Worm (Caenorhabditis elegans) whole organism, L4 larva: ENCODE measurements around the gene F13D11.3.
A peak's percentile ranks its signal among the peaks of the same experiment; 100 is the strongest.

ENCODE experiments used
- D1046.2 ChIP-seq: fragments of 200-800 bp; sonication (Bioruptor generic); IDR thresholded peaks from 2 replicates; pipeline ENCODE4 v1.3.6; 2022; ENCODE audit warnings: missing genetic modification characterization, missing compliant biosample characterization
- F37D6.2 ChIP-seq: sonication (generic microtip); optimal IDR thresholded peaks from 2 replicates; lab custom pipeline; 2016; ENCODE audit warnings: mild to moderate bottlenecking, missing genetic modification characterization, missing compliant biosample characterization
- F44E2.7 ChIP-seq: fragments of 200-800 bp; sonication (Bioruptor generic); IDR thresholded peaks from 2 replicates; pipeline ENCODE4 v2.1.2; 2022; ENCODE audit warnings: missing genetic modification characterization, missing compliant biosample characterization
- aha-1 ChIP-seq: fragments of 150-350 bp; peaks from one replicate; lab custom pipeline; 2014; ENCODE audit warnings: missing biosample characterization, missing genetic modification characterization
- cey-2 ChIP-seq: sonication (generic microtip); optimal IDR thresholded peaks from 3 replicates; lab custom pipeline; 2017; ENCODE audit warnings: missing genetic modification characterization, mild to moderate bottlenecking, missing compliant biosample characterization, antibody characterized with exemption, borderline replicate concordance; ENCODE audit not compliant: insufficient read depth
- ctbp-1 ChIP-seq: fragments of 200-800 bp; sonication (Bioruptor generic); IDR thresholded peaks from 2 replicates; pipeline ENCODE4 v1.3.6; 2022; ENCODE audit warnings: missing genetic modification reagents, missing genetic modification characterization, missing compliant biosample characterization
- daf-16 ChIP-seq, 3 experiments: sonication (generic microtip); optimal IDR thresholded peaks; 2 replicates each; lab custom pipeline; 2016 to 2017; ENCODE audit warnings: missing genetic modification characterization in 3 of 3, missing genetic modification reagents in 3 of 3, mild to moderate bottlenecking in 2 of 3, missing compliant biosample characterization in 2 of 3, missing biosample characterization in 1 of 3, moderate library complexity in 1 of 3
- dmd-6 ChIP-seq: fragments of 200-800 bp; sonication (Bioruptor generic); IDR thresholded peaks from 2 replicates; pipeline ENCODE4 v1.3.6; 2022; ENCODE audit warnings: missing genetic modification reagents, missing genetic modification characterization, missing compliant biosample characterization
- dmd-9 ChIP-seq: fragments of 200-800 bp; sonication (Bioruptor generic); IDR thresholded peaks from 2 replicates; pipeline ENCODE4 v1.3.6; 2022; ENCODE audit warnings: missing genetic modification reagents, missing genetic modification characterization, missing compliant biosample characterization
- dpl-1 ChIP-seq: fragments of 150-350 bp; optimal IDR thresholded peaks from 2 replicates; lab custom pipeline; 2014; ENCODE audit warnings: missing biosample characterization, missing genetic modification reagents, missing genetic modification characterization
- egl-43 ChIP-seq: fragments of 200-800 bp; sonication (Bioruptor generic); IDR thresholded peaks from 2 replicates; pipeline ENCODE4 v1.3.6; 2022; ENCODE audit warnings: missing genetic modification reagents, missing genetic modification characterization, missing compliant biosample characterization
- fkh-10 ChIP-seq: fragments of 150-350 bp; optimal IDR thresholded peaks from 2 replicates; lab custom pipeline; 2014; ENCODE audit warnings: missing biosample characterization, missing genetic modification reagents, missing genetic modification characterization
- gei-8 ChIP-seq: fragments of 200-800 bp; sonication (Bioruptor generic); optimal IDR thresholded peaks from 2 replicates; lab custom pipeline; 2018; ENCODE audit warnings: mild to moderate bottlenecking, missing genetic modification characterization, missing compliant biosample characterization
- hif-1 ChIP-seq, 2 experiments: sonication (generic microtip); optimal IDR thresholded peaks; 2 replicates each; lab custom pipeline; 2016 to 2017; ENCODE audit warnings: missing compliant biosample characterization in 2 of 2, missing genetic modification characterization in 2 of 2, missing genetic modification reagents in 2 of 2, missing genotype in 2 of 2, mild to moderate bottlenecking in 1 of 2
- hlh-11 ChIP-seq: fragments of 200-800 bp; sonication (Bioruptor generic); optimal IDR thresholded peaks from 2 replicates; lab custom pipeline; 2018; ENCODE audit warnings: mild to moderate bottlenecking, missing genetic modification characterization, missing compliant biosample characterization
- hlh-30 ChIP-seq: sonication (generic microtip); optimal IDR thresholded peaks from 2 replicates; lab custom pipeline; 2017; ENCODE audit warnings: antibody characterized with exemption, mild to moderate bottlenecking, missing genetic modification characterization, missing compliant biosample characterization; ENCODE audit not compliant: insufficient read depth
- hmg-1.1 ChIP-seq: fragments of 200-800 bp; sonication (Bioruptor generic); IDR thresholded peaks from 2 replicates; pipeline ENCODE4 v1.3.6; 2022; ENCODE audit warnings: missing genetic modification reagents, missing genetic modification characterization, missing compliant biosample characterization
- jun-1 ChIP-seq: fragments of 150-350 bp; optimal IDR thresholded peaks from 2 replicates; lab custom pipeline; 2014; ENCODE audit warnings: missing biosample characterization, missing genetic modification reagents, missing genetic modification characterization
- lin-13 ChIP-seq: fragments of 150-350 bp; optimal IDR thresholded peaks from 2 replicates; lab custom pipeline; 2014; ENCODE audit warnings: missing biosample characterization, missing genetic modification reagents, missing genetic modification characterization
- lin-15B ChIP-seq: fragments of 150-350 bp; sonication (generic microtip); optimal IDR thresholded peaks from 3 replicates; lab custom pipeline; 2014; ENCODE audit warnings: missing biosample characterization, missing genetic modification characterization
- lir-3 ChIP-seq: sonication (generic microtip); optimal IDR thresholded peaks from 2 replicates; lab custom pipeline; 2016; ENCODE audit warnings: mild to moderate bottlenecking, missing genetic modification characterization, missing compliant biosample characterization
- lsy-2 ChIP-seq, 2 experiments: fragments of 150-350 bp in 1 of 2; sonication (generic microtip) in 1 of 2; optimal IDR thresholded peaks; 2 replicates each; lab custom pipeline; 2014 to 2017; ENCODE audit warnings: missing biosample characterization in 2 of 2, missing genetic modification characterization in 2 of 2
- madf-5 ChIP-seq, 2 experiments: fragments of 200-800 bp; sonication (Bioruptor generic); IDR thresholded peaks; 2 replicates each; pipeline ENCODE4 v1.3.6; 2022; ENCODE audit warnings: missing compliant biosample characterization in 2 of 2, missing genetic modification characterization in 2 of 2
- madf-9 ChIP-seq: fragments of 200-800 bp; sonication (Bioruptor generic); conservative IDR thresholded peaks from 2 replicates; pipeline ENCODE4 v1.3.6; 2022; ENCODE audit warnings: missing genetic modification reagents, missing genetic modification characterization, missing compliant biosample characterization
- mdl-1 ChIP-seq, 2 experiments: fragments of 150-350 bp in 1 of 2; sonication (generic microtip) in 1 of 2; optimal IDR thresholded peaks; 2 replicates each; lab custom pipeline; 2014 to 2017; ENCODE audit warnings: missing biosample characterization in 2 of 2, missing genetic modification characterization in 2 of 2
- mdt-29 ChIP-seq: fragments of 200-800 bp; sonication (Bioruptor generic); IDR thresholded peaks from 2 replicates; pipeline ENCODE4 v1.3.6; 2022; ENCODE audit warnings: missing genetic modification reagents, missing genetic modification characterization, missing compliant biosample characterization
- mep-1 ChIP-seq: fragments of 150-350 bp; sonication (generic microtip); optimal IDR thresholded peaks from 3 replicates; lab custom pipeline; 2014; ENCODE audit warnings: missing biosample characterization, missing genetic modification characterization
- mes-2 ChIP-seq: sonication (generic microtip); optimal IDR thresholded peaks from 2 replicates; lab custom pipeline; 2016; ENCODE audit warnings: missing genotype, mild to moderate bottlenecking, missing genetic modification characterization, missing compliant biosample characterization; ENCODE audit not compliant: poor library complexity, severe bottlenecking
- mxl-3 ChIP-seq: fragments of 200-800 bp; sonication (Bioruptor generic); optimal IDR thresholded peaks from 2 replicates; lab custom pipeline; 2018; ENCODE audit warnings: mild to moderate bottlenecking, missing genetic modification characterization, missing compliant biosample characterization
- nhr-10 ChIP-seq: fragments of 150-350 bp; optimal IDR thresholded peaks from 2 replicates; lab custom pipeline; 2014; ENCODE audit warnings: missing biosample characterization, missing genetic modification characterization
- nhr-11 ChIP-seq: fragments of 150-350 bp; optimal IDR thresholded peaks from 2 replicates; lab custom pipeline; 2014; ENCODE audit warnings: missing biosample characterization, missing genetic modification characterization
- nhr-111 ChIP-seq: fragments of 200-800 bp; sonication (Bioruptor generic); optimal IDR thresholded peaks from 2 replicates; lab custom pipeline; 2018; ENCODE audit warnings: mild to moderate bottlenecking, missing genetic modification characterization, missing compliant biosample characterization
- nhr-28 ChIP-seq: fragments of 150-350 bp; optimal IDR thresholded peaks from 2 replicates; lab custom pipeline; 2014; ENCODE audit warnings: missing biosample characterization, missing genetic modification characterization
- nhr-48 ChIP-seq: sonication (generic microtip); optimal IDR thresholded peaks from 2 replicates; lab custom pipeline; 2016; ENCODE audit warnings: mild to moderate bottlenecking, missing genetic modification characterization, missing compliant biosample characterization
- nhr-6 ChIP-seq: fragments of 150-350 bp; optimal IDR thresholded peaks from 2 replicates; lab custom pipeline; 2014; ENCODE audit warnings: missing biosample characterization, missing genetic modification characterization
- rbr-2 ChIP-seq: sonication (generic microtip); optimal IDR thresholded peaks from 2 replicates; lab custom pipeline; 2016; ENCODE audit warnings: missing genotype, missing genetic modification characterization, missing compliant biosample characterization
- set-16 ChIP-seq: fragments of 200-800 bp; sonication (Bioruptor generic); IDR thresholded peaks from 2 replicates; pipeline ENCODE4 v1.3.6; 2022; ENCODE audit warnings: missing genetic modification reagents, missing genetic modification characterization, missing compliant biosample characterization
- tra-1 ChIP-seq: fragments of 200-800 bp; sonication (Bioruptor generic); IDR thresholded peaks from 2 replicates; pipeline ENCODE4 v1.3.6; 2022; ENCODE audit warnings: missing genetic modification reagents, missing genetic modification characterization, missing compliant biosample characterization
- unc-130 ChIP-seq: sonication (generic microtip); optimal IDR thresholded peaks from 2 replicates; lab custom pipeline; 2016; ENCODE audit warnings: missing genetic modification reagents, missing genetic modification characterization, missing compliant biosample characterization
- unc-62 ChIP-seq, 3 experiments: fragments of 150-350 bp in 1 of 3; sonication (generic microtip); optimal IDR thresholded peaks in 2 of 3; peaks in 1 of 3; 1 replicate in 1 of 3; 2 replicates in 2 of 3; lab custom pipeline; 2014 to 2017; ENCODE audit warnings: missing biosample characterization in 3 of 3, missing genetic modification characterization in 3 of 3, missing genetic modification reagents in 3 of 3, missing genotype in 1 of 3
- zag-1 ChIP-seq: fragments of 150-350 bp; optimal IDR thresholded peaks from 2 replicates; lab custom pipeline; 2014; ENCODE audit warnings: missing biosample characterization, missing genetic modification characterization
- zip-2 ChIP-seq: fragments of 150-350 bp; optimal IDR thresholded peaks from 2 replicates; lab custom pipeline; 2014; ENCODE audit warnings: missing biosample characterization, missing genetic modification characterization
- ztf-7 ChIP-seq: fragments of 150-350 bp; optimal IDR thresholded peaks from 2 replicates; lab custom pipeline; 2014; ENCODE audit warnings: missing biosample characterization, missing genetic modification characterization

The F13D11.3 gene

ce11 chrX:5819702-5820470 is 14.2 kb upstream of the F13D11.3 start:
- peak; percentile 37 for TF ChIP-seq nhr-11
- peak; percentile 59 for TF ChIP-seq hlh-30 (tag; lab: Kevin White, UChicago)
- peak; percentile 52 for TF ChIP-seq ctbp-1 (GFP tag; lab: Robert Waterston, UW)
- peak; percentile 41 for TF ChIP-seq mes-2 (tag; lab: Kevin White, UChicago)
- TF ChIP-seq tra-1 (GFP tag; lab: Robert Waterston, UW) = 0 out of 2 replicates have a peak, but pooled peaks have one; percentile 24
- peak in 1 of 2 experiments; percentile 18 for TF ChIP-seq lsy-2 (tag; optimal IDR thresholded peaks at IDR 0.05; lab: Kevin White, UChicago)
- peak; percentile 62 for TF ChIP-seq aha-1 (tag; lab: Kevin White, UChicago)
- 0 out of 2 replicates have a peak, but pooled peaks have one; percentile 46 for TF ChIP-seq hmg-1.1 (GFP tag; lab: Robert Waterston, UW)
- peak; percentile 55 for TF ChIP-seq fkh-10 (GFP tag; lab: Kevin White, UChicago)
- no peak for TF ChIP-seq jun-1 (tag; lab: Kevin White, UChicago)
- no peak for TF ChIP-seq nhr-6 (tag; lab: Kevin White, UChicago)
- TF ChIP-seq hif-1 (tag; optimal IDR thresholded peaks at IDR 0.05; lab: Kevin White, UChicago) = peak in 1 of 2 experiments; percentile 33
- TF ChIP-seq mep-1 (tag; lab: Kevin White, UChicago) = peak; percentile 51
- TF ChIP-seq lir-3 = no peak
- peak; percentile 67 for TF ChIP-seq nhr-48
- TF ChIP-seq zag-1 (tag; lab: Kevin White, UChicago) = no peak
- peak in 1 of 2 experiments; percentile 91 for TF ChIP-seq daf-16 (GFP tag; optimal IDR thresholded peaks at IDR 0.05; lab: Kevin White, UChicago)
- no peak for TF ChIP-seq daf-16 (tag; optimal IDR thresholded peaks at IDR 0.05; lab: Kevin White, UChicago)
- no peak for TF ChIP-seq F44E2.7
- peak; percentile 27 for TF ChIP-seq nhr-28 (tag; lab: Kevin White, UChicago)
- peak in 1 of 2 experiments; percentile 12 for TF ChIP-seq unc-62 (GFP tag; optimal IDR thresholded peaks at IDR 0.05 in 1 of 2; lab: Kevin White, UChicago)
- TF ChIP-seq unc-62 (tag; optimal IDR thresholded peaks at IDR 0.05; lab: Kevin White, UChicago) = no peak
- TF ChIP-seq mdl-1 (tag; optimal IDR thresholded peaks at IDR 0.05; lab: Kevin White, UChicago) = peak in 1 of 2 experiments; percentile 8
- TF ChIP-seq rbr-2 (tag; lab: Kevin White, UChicago) = peak; percentile 10
- TF ChIP-seq F37D6.2 (tag; lab: Kevin White, UChicago) = peak; percentile 30
- TF ChIP-seq gei-8 (GFP tag; lab: Kevin White, UChicago) = no peak
- peak; percentile 73 for TF ChIP-seq hlh-11 (tag; lab: Kevin White, UChicago)
- TF ChIP-seq dmd-9 (GFP tag; lab: Robert Waterston, UW) = no peak
- TF ChIP-seq set-16 = peak; percentile 41; the same call in 1 of the 2 replicates

- TF ChIP-seq hlh-30 (tag; lab: Kevin White, UChicago) = peak; percentile 35
- TF ChIP-seq madf-9 (GFP tag; lab: Robert Waterston, UW) = 0 out of 2 replicates have a peak, but pooled peaks have one; percentile 14
- TF ChIP-seq egl-43 = no peak
- TF ChIP-seq hlh-11 (tag; lab: Kevin White, UChicago) = peak; percentile 62
- TF ChIP-seq mdl-1 (tag; optimal IDR thresholded peaks at IDR 0.05; lab: Kevin White, UChicago) = peak in 1 of 2 experiments; percentile 58
- TF ChIP-seq set-16 = peak; percentile 91
- no peak for TF ChIP-seq zip-2
- no peak for TF ChIP-seq nhr-111 (GFP tag; lab: Kevin White, UChicago)
- TF ChIP-seq F37D6.2 (tag; lab: Kevin White, UChicago) = no peak
- peak; percentile 73 for TF ChIP-seq mxl-3
These were observed 12.5 kb upstream of the F13D11.3 start for ce11 chrX:5818176-5818575.

ce11 chrX:5817078-5817477 is 11.4 kb upstream of the F13D11.3 start:
- no peak for TF ChIP-seq F37D6.2 (tag; lab: Kevin White, UChicago)
- no peak for TF ChIP-seq cey-2
- no peak for TF ChIP-seq unc-130 (GFP tag; lab: Kevin White, UChicago)
- TF ChIP-seq ztf-7 (tag; lab: Kevin White, UChicago) = no peak
- TF ChIP-seq nhr-10 (tag; lab: Kevin White, UChicago) = no peak
- no peak for TF ChIP-seq unc-62 (GFP tag; optimal IDR thresholded peaks at IDR 0.05 in 1 of 2; lab: Kevin White, UChicago)
- no peak for TF ChIP-seq unc-62 (tag; optimal IDR thresholded peaks at IDR 0.05; lab: Kevin White, UChicago)
- TF ChIP-seq hlh-11 (tag; lab: Kevin White, UChicago) = no peak
- no peak for TF ChIP-seq D1046.2 (GFP tag; lab: Robert Waterston, UW)
- TF ChIP-seq lin-15B (tag; lab: Kevin White, UChicago) = no peak
- TF ChIP-seq lin-13 (GFP tag; lab: Kevin White, UChicago) = no peak
- no peak for TF ChIP-seq zip-2
- no peak for TF ChIP-seq madf-5 (GFP tag; IDR thresholded peaks at IDR 0.05; lab: Robert Waterston, UW)
- no peak for TF ChIP-seq dpl-1 (GFP tag; lab: Kevin White, UChicago)
- TF ChIP-seq hlh-30 (tag; lab: Kevin White, UChicago) = no peak
- no peak for TF ChIP-seq dmd-6 (GFP tag; lab: Robert Waterston, UW)
- TF ChIP-seq mdt-29 (GFP tag; lab: Robert Waterston, UW) = no peak
